Worm (Caenorhabditis elegans) whole organism, L4 larva: Measurements from ENCODE around the gene erfa-3.

Experiments used
- lsy-2 ChIP-seq, 2 experiments: fragments of 150-350 bp in 1 of 2; sonication (generic microtip) in 1 of 2; optimal IDR thresholded peaks; 2 replicates each; lab custom pipeline; 2014 to 2017; ENCODE audit warnings: missing biosample characterization in 2 of 2, missing genetic modification characterization in 2 of 2
- unc-39 ChIP-seq: sonication (generic microtip); optimal IDR thresholded peaks from 2 replicates; lab custom pipeline; 2017; ENCODE audit warnings: missing biosample characterization, missing genetic modification characterization
- unc-62 ChIP-seq, 3 experiments: fragments of 150-350 bp in 1 of 3; sonication (generic microtip); optimal IDR thresholded peaks in 2 of 3; peaks in 1 of 3; 1 replicate in 1 of 3; 2 replicates in 2 of 3; lab custom pipeline; 2014 to 2017; ENCODE audit warnings: missing biosample characterization in 3 of 3, missing genetic modification characterization in 3 of 3, missing genetic modification reagents in 3 of 3, missing genotype in 1 of 3

DNA sequence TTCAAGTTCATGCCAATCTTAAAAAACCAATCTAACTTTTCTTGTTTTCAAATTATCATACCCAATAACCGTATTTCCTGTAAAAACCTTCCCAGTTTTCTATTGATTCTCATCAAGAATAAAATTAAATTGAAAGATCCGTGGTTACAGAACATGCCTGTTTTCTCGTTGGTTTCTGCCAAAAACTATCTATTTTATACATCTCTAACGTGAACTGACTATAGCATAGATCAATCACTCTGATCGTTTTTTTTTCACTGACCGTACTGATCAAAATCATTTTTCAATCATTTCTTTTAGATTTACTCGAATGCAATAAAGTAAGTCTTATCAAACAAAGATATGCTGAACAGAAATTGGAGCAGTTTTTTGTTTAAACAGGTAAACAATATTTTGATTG, 12.0 kb upstream of the erfa-3 start, which contains the start of gene C06H2.2:
- TF ChIP-seq unc-39 (tag; lab: Kevin White, UChicago) (no peak), unc-62 (GFP tag; optimal IDR thresholded peaks at IDR 0.05 in 1 of 2; lab: Kevin White, UChicago) (no peak), unc-62 (tag; optimal IDR thresholded peaks at IDR 0.05; lab: Kevin White, UChicago) (no peak), lsy-2 (tag; optimal IDR thresholded peaks at IDR 0.05; lab: Kevin White, UChicago) (no peak)
